Worm (Caenorhabditis elegans) whole organism, young adult: Measurements from ENCODE around the gene timm-17B.1.

Experiments used
- B0019.2 ChIP-seq: fragments of 200-800 bp; sonication (Bioruptor generic); conservative IDR thresholded peaks from 2 replicates; pipeline ENCODE4 v1.3.6; 2022; ENCODE audit warnings: missing genetic modification reagents, missing genetic modification characterization, missing compliant biosample characterization
- F49E8.2 ChIP-seq: sonication (generic microtip); optimal IDR thresholded peaks from 3 replicates; lab custom pipeline; 2017; ENCODE audit warnings: missing genetic modification characterization, mild to moderate bottlenecking, missing compliant biosample characterization, antibody characterized with exemption, moderate library complexity; ENCODE audit not compliant: insufficient read depth
- madf-3 ChIP-seq: fragments of 200-800 bp; sonication (Bioruptor generic); IDR thresholded peaks from 2 replicates; pipeline ENCODE4 v1.3.6; 2022; ENCODE audit warnings: missing genetic modification reagents, missing genetic modification characterization, missing compliant biosample characterization
- nhr-27 ChIP-seq: fragments of 200-800 bp; sonication (Bioruptor generic); optimal IDR thresholded peaks from 2 replicates; lab custom pipeline; 2018; ENCODE audit warnings: mild to moderate bottlenecking, missing genetic modification characterization, moderate library complexity, missing compliant biosample characterization

DNA sequence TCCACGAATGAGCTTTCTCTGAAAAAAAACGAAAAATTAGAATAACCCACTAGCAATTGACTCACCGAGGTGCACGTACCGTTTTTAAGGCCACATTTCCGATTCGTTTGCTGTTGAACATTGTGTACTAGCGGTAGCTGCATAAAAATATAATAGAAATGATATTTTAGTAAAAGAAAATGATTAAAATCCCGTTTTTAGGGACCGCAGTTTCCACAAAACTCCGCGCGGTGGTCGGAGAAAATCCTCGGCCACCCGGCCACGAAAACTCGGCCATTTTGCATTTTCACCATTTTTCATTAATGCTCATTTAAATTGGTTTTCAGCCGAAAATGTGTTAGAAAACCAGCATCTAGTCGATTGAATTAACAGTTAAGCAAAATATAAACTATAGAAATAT lies 32.9 kb downstream of the timm-17B.1 start, which contains the start of gene yars-2:
- no peak for TF ChIP-seq madf-3
- no peak for TF ChIP-seq B0019.2 (GFP tag; lab: Robert Waterston, UW)
- no peak for TF ChIP-seq nhr-27 (tag; lab: Kevin White, UChicago)
- TF ChIP-seq F49E8.2 (tag; lab: Kevin White, UChicago): no peak
